Worm (Caenorhabditis elegans) whole organism, L3 larva: ENCODE measurements around the gene ule-2.

ENCODE experiments used
- egl-27 ChIP-seq: sonication (generic microtip); optimal IDR thresholded peaks from 4 replicates; lab custom pipeline; 2017; ENCODE audit warnings: missing biosample characterization, missing genetic modification reagents, missing genetic modification characterization
- elt-2 ChIP-seq: sonication (generic microtip); optimal IDR thresholded peaks from 2 replicates; lab custom pipeline; 2016; ENCODE audit warnings: missing genetic modification reagents, mild to moderate bottlenecking, missing genetic modification characterization, missing compliant biosample characterization
- nfya-1 ChIP-seq: sonication (generic microtip); optimal IDR thresholded peaks from 2 replicates; lab custom pipeline; 2017; ENCODE audit warnings: missing genetic modification characterization, mild to moderate bottlenecking, missing compliant biosample characterization, antibody characterized with exemption, moderate library complexity; ENCODE audit not compliant: insufficient read depth
- nhr-11 ChIP-seq: fragments of 150-350 bp; optimal IDR thresholded peaks from 2 replicates; lab custom pipeline; 2014; ENCODE audit warnings: missing biosample characterization, missing genetic modification characterization
- nhr-12 ChIP-seq: fragments of 150-350 bp; optimal IDR thresholded peaks from 2 replicates; lab custom pipeline; 2014; ENCODE audit warnings: missing biosample characterization, missing genetic modification characterization
- nhr-237 ChIP-seq: fragments of 150-350 bp; optimal IDR thresholded peaks from 2 replicates; lab custom pipeline; 2014; ENCODE audit warnings: missing biosample characterization, missing genetic modification characterization
- nhr-28 ChIP-seq: fragments of 150-350 bp; optimal IDR thresholded peaks from 2 replicates; lab custom pipeline; 2014; ENCODE audit warnings: missing biosample characterization, missing genetic modification characterization
- unc-62 ChIP-seq: fragments of 150-350 bp; sonication (generic microtip); optimal IDR thresholded peaks from 4 replicates; lab custom pipeline; 2014; ENCODE audit warnings: missing biosample characterization, missing genetic modification reagents, missing genetic modification characterization

DNA sequence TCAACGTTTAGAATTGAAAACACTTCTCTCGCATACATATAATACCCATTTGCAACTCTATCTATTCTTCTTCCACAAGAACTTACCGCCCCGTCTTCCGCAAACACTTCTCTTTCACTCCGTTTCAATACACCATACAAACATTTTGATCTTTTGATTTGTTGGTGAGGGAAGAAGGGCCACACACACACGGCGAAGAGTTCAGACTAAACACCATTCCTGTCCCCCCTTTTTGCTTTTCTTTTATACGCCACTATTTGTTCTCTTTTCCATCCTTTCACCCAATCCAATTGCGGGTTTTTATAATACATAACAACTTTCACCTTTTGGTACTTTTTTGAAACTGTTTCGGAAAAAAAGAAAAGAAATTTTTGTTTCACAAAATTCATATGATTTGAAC, 29.8 kb upstream of the ule-2 start:
- TF ChIP-seq nhr-11 (tag; lab: Kevin White, UChicago) = no peak
- TF ChIP-seq nhr-28 = no peak
- TF ChIP-seq nhr-12 (tag; lab: Kevin White, UChicago) = no peak
- TF ChIP-seq nfya-1 (tag; lab: Kevin White, UChicago) = no peak
- no peak for TF ChIP-seq egl-27 (tag; lab: Kevin White, UChicago)
- no peak for TF ChIP-seq unc-62 (GFP tag; lab: Kevin White, UChicago)
- TF ChIP-seq elt-2 = no peak
- TF ChIP-seq nhr-237 (tag; lab: Kevin White, UChicago) = no peak
